Worm (Caenorhabditis elegans) whole organism, L1 larva: ENCODE data around the gene bbs-2.

Source experiments
- C16A3.4 ChIP-seq: fragments of 150-350 bp; optimal IDR thresholded peaks from 2 replicates; lab custom pipeline; 2014; ENCODE audit warnings: missing biosample characterization, missing genetic modification characterization
- aly-2 ChIP-seq: fragments of 150-350 bp; optimal IDR thresholded peaks from 2 replicates; lab custom pipeline; 2014; ENCODE audit warnings: missing biosample characterization, missing genetic modification characterization
- blmp-1 ChIP-seq: fragments of 150-350 bp; optimal IDR thresholded peaks from 2 replicates; lab custom pipeline; 2014; ENCODE audit warnings: missing biosample characterization, missing genetic modification characterization
- ceh-63 ChIP-seq: fragments of 200-800 bp; sonication (Bioruptor generic); optimal IDR thresholded peaks from 2 replicates; lab custom pipeline; 2018; ENCODE audit warnings: mild to moderate bottlenecking, missing genetic modification characterization, missing compliant biosample characterization
- ceh-88 ChIP-seq: fragments of 200-800 bp; sonication (Bioruptor generic); IDR thresholded peaks from 2 replicates; pipeline ENCODE4 v1.3.6; 2022; ENCODE audit warnings: missing genetic modification characterization, missing compliant biosample characterization
- ceh-90 ChIP-seq: sonication (generic microtip); optimal IDR thresholded peaks from 2 replicates; lab custom pipeline; 2016; ENCODE audit warnings: missing genetic modification characterization, missing compliant biosample characterization
- ces-1 ChIP-seq: fragments of 150-350 bp; optimal IDR thresholded peaks from 2 replicates; lab custom pipeline; 2014; ENCODE audit warnings: missing biosample characterization, missing genetic modification reagents, missing genetic modification characterization
- dsc-1 ChIP-seq: sonication (generic microtip); optimal IDR thresholded peaks from 2 replicates; lab custom pipeline; 2016; ENCODE audit warnings: mild to moderate bottlenecking, missing genetic modification characterization, missing compliant biosample characterization
- efl-1 ChIP-seq, 4 experiments: fragments of 150-350 bp; optimal IDR thresholded peaks in 3 of 4; peaks in 1 of 4; 1 replicate in 1 of 4; 2 replicates in 3 of 4; lab custom pipeline; 2014; ENCODE audit warnings: missing biosample characterization in 2 of 4, missing genetic modification characterization in 2 of 4, missing genetic modification reagents in 2 of 4
- egl-13 ChIP-seq: sonication (generic microtip); optimal IDR thresholded peaks from 2 replicates; lab custom pipeline; 2016; ENCODE audit warnings: missing genotype, missing genetic modification reagents, missing genetic modification characterization, missing compliant biosample characterization
- elt-2 ChIP-seq: sonication (generic microtip); optimal IDR thresholded peaks from 2 replicates; lab custom pipeline; 2016; ENCODE audit warnings: missing genetic modification characterization, mild to moderate bottlenecking, inconsistent platforms, missing compliant biosample characterization, missing genetic modification reagents
- elt-3 ChIP-seq, 6 experiments: fragments of 150-350 bp in 1 of 6; sonication (generic microtip); optimal IDR thresholded peaks; 2 replicates each; lab custom pipeline; 2017 to 2018; ENCODE audit warnings: missing biosample characterization in 6 of 6, missing genetic modification characterization in 6 of 6, inconsistent platforms in 1 of 6
- fkh-8 ChIP-seq: sonication (generic microtip); optimal IDR thresholded peaks from 2 replicates; lab custom pipeline; 2016; ENCODE audit warnings: mild to moderate bottlenecking, missing genetic modification characterization, missing compliant biosample characterization
- hlh-17 ChIP-seq: fragments of 200-800 bp; sonication (Bioruptor generic); optimal IDR thresholded peaks from 2 replicates; lab custom pipeline; 2018; ENCODE audit warnings: missing genetic modification characterization, mild to moderate bottlenecking, missing compliant biosample characterization, moderate library complexity, borderline replicate concordance
- hlh-4 ChIP-seq: sonication (generic microtip); optimal IDR thresholded peaks from 2 replicates; lab custom pipeline; 2016; ENCODE audit warnings: mild to moderate bottlenecking, missing genetic modification characterization, missing compliant biosample characterization
- lin-13 ChIP-seq: fragments of 150-350 bp; optimal IDR thresholded peaks from 2 replicates; lab custom pipeline; 2014; ENCODE audit warnings: missing biosample characterization, missing genetic modification reagents, missing genetic modification characterization
- lin-14 ChIP-seq: fragments of 200-800 bp; sonication (Bioruptor generic); optimal IDR thresholded peaks from 2 replicates; lab custom pipeline; 2018; ENCODE audit warnings: mild to moderate bottlenecking, missing genetic modification characterization, moderate library complexity, missing compliant biosample characterization
- lin-15B ChIP-seq: fragments of 150-350 bp; sonication (generic microtip); optimal IDR thresholded peaks from 3 replicates; lab custom pipeline; 2014; ENCODE audit warnings: missing biosample characterization, missing genetic modification characterization
- lin-35 ChIP-seq, 2 experiments: fragments of 150-350 bp; optimal IDR thresholded peaks; 2 replicates each; lab custom pipeline; 2014; ENCODE audit warnings: missing biosample characterization in 2 of 2, missing genetic modification characterization in 2 of 2, missing genetic modification reagents in 2 of 2
- lin-39 ChIP-seq: fragments of 150-350 bp; optimal IDR thresholded peaks from 2 replicates; lab custom pipeline; 2014; ENCODE audit warnings: missing biosample characterization, missing genetic modification reagents, missing genetic modification characterization
- lsy-2 ChIP-seq, 2 experiments: fragments of 150-350 bp; optimal IDR thresholded peaks; 2 replicates each; lab custom pipeline; 2014; ENCODE audit warnings: missing biosample characterization in 2 of 2, missing genetic modification characterization in 2 of 2
- mdl-1 ChIP-seq, 2 experiments: fragments of 150-350 bp; optimal IDR thresholded peaks; 2 replicates each; lab custom pipeline; 2014 to 2017; ENCODE audit warnings: missing biosample characterization in 2 of 2, missing genetic modification characterization in 2 of 2, inconsistent platforms in 1 of 2
- mep-1 ChIP-seq: fragments of 150-350 bp; optimal IDR thresholded peaks from 2 replicates; lab custom pipeline; 2014; ENCODE audit warnings: missing biosample characterization, missing genetic modification characterization
- nhr-28 ChIP-seq: fragments of 150-350 bp; optimal IDR thresholded peaks from 2 replicates; lab custom pipeline; 2014; ENCODE audit warnings: missing biosample characterization, missing genetic modification characterization
- nhr-47 ChIP-seq: sonication (generic microtip); optimal IDR thresholded peaks from 2 replicates; lab custom pipeline; 2016; ENCODE audit warnings: mild to moderate bottlenecking, missing genetic modification characterization, moderate library complexity, missing compliant biosample characterization
- nhr-71 ChIP-seq: sonication (generic microtip); optimal IDR thresholded peaks from 2 replicates; lab custom pipeline; 2016; ENCODE audit warnings: mild to moderate bottlenecking, missing genetic modification characterization, moderate library complexity, missing compliant biosample characterization
- nhr-77 ChIP-seq: fragments of 150-350 bp; optimal IDR thresholded peaks from 2 replicates; lab custom pipeline; 2014; ENCODE audit warnings: missing biosample characterization, missing genetic modification characterization
- nhr-84 ChIP-seq: sonication (generic microtip); optimal IDR thresholded peaks from 2 replicates; lab custom pipeline; 2017; ENCODE audit warnings: missing biosample characterization, missing genetic modification characterization
- nhr-85 ChIP-seq: sonication (generic microtip); peaks from one replicate; lab custom pipeline; 2016; ENCODE audit warnings: missing genetic modification characterization, inconsistent platforms, missing compliant biosample characterization
- nhr-90 ChIP-seq: sonication (generic microtip); optimal IDR thresholded peaks from 2 replicates; lab custom pipeline; 2016; ENCODE audit warnings: mild to moderate bottlenecking, missing genetic modification characterization, missing compliant biosample characterization; ENCODE audit not compliant: poor library complexity
- pqm-1 ChIP-seq: sonication (generic microtip); optimal IDR thresholded peaks from 3 replicates; lab custom pipeline; 2017; ENCODE audit warnings: missing biosample characterization, missing genetic modification characterization
- rnt-1 ChIP-seq: sonication (generic microtip); optimal IDR thresholded peaks from 2 replicates; lab custom pipeline; 2016; ENCODE audit warnings: mild to moderate bottlenecking, missing genetic modification characterization, moderate library complexity, missing compliant biosample characterization
- skn-1 ChIP-seq: fragments of 150-350 bp; optimal IDR thresholded peaks from 2 replicates; lab custom pipeline; 2014; ENCODE audit warnings: missing biosample characterization, missing genetic modification characterization
- snpc-4 ChIP-seq: fragments of 150-350 bp; optimal IDR thresholded peaks from 2 replicates; lab custom pipeline; 2014; ENCODE audit warnings: missing biosample characterization, missing genetic modification characterization
- snu-23 ChIP-seq: sonication (generic microtip); optimal IDR thresholded peaks from 2 replicates; lab custom pipeline; 2016; ENCODE audit warnings: missing genetic modification characterization, missing compliant biosample characterization
- sox-4 ChIP-seq: sonication (generic microtip); optimal IDR thresholded peaks from 2 replicates; lab custom pipeline; 2016; ENCODE audit warnings: missing genetic modification characterization, missing compliant biosample characterization
- swsn-7 ChIP-seq: sonication (generic microtip); optimal IDR thresholded peaks from 2 replicates; lab custom pipeline; 2016; ENCODE audit warnings: missing genetic modification characterization, missing compliant biosample characterization
- tbx-2 ChIP-seq: sonication (generic microtip); optimal IDR thresholded peaks from 2 replicates; lab custom pipeline; 2016; ENCODE audit warnings: missing genetic modification characterization, missing compliant biosample characterization
- tlp-1 ChIP-seq: fragments of 150-350 bp; optimal IDR thresholded peaks from 2 replicates; lab custom pipeline; 2014; ENCODE audit warnings: missing biosample characterization, missing genetic modification characterization
- unc-98 ChIP-seq: fragments of 200-800 bp; sonication (Bioruptor generic); IDR thresholded peaks from 2 replicates; pipeline ENCODE4 v1.3.6; 2022; ENCODE audit warnings: missing genetic modification characterization, missing compliant biosample characterization
- vab-15 ChIP-seq: sonication (generic microtip); optimal IDR thresholded peaks from 2 replicates; lab custom pipeline; 2017; ENCODE audit warnings: missing genotype, mild to moderate bottlenecking, missing genetic modification characterization, missing compliant biosample characterization
- xbp-1 ChIP-seq: sonication (generic microtip); optimal IDR thresholded peaks from 2 replicates; lab custom pipeline; 2016; ENCODE audit warnings: missing genetic modification characterization, missing compliant biosample characterization

The bbs-2 gene

DNA sequence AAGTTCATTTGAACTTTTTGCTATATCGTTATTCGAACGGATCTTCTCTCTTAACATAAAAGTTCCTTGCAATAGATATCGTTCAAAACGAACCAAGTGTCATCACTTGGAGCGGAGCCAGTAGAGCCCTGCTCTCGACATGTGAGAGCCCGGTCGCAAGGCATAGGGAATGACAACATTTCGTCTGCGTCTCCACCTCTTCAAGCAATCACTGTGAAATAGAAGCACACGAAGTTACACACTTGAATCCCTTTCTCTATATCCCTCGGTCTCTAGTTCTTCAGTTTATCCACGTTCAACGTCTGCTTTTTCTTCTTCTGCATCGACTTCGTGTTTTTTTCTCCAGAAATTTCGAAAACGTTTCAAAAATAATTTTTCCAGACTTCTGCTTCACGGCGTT is 30.5 kb upstream of the bbs-2 start, which contains the start of gene C49H3.6 (continued):
- TF ChIP-seq snpc-4 (tag; lab: Kevin White, UChicago) (no peak), tlp-1 (tag; lab: Kevin White, UChicago) (no peak), swsn-7 (peak; percentile 40), blmp-1 (no peak), lin-13 (GFP tag; lab: Kevin White, UChicago) (no peak), egl-13 (tag; lab: Kevin White, UChicago) (no peak), elt-2 (no peak), aly-2 (tag; lab: Kevin White, UChicago) (no peak), mep-1 (peak; percentile 38), dsc-1 (tag; lab: Kevin White, UChicago) (peak; percentile 23), C16A3.4 (tag; lab: Kevin White, UChicago) (no peak), elt-3 (tag; optimal IDR thresholded peaks at IDR 0.05; lab: Kevin White, UChicago) (no peak), ceh-90 (no peak), skn-1 (no peak), pqm-1 (tag; lab: Kevin White, UChicago) (no peak), lin-15B (no peak), tbx-2 (tag; lab: Kevin White, UChicago) (peak; percentile 6), lin-39 (tag; lab: Kevin White, UChicago) (no peak), ceh-88 (GFP tag; lab: Robert Waterston, UW) (0 out of 2 replicates have a peak, but pooled peaks have one; percentile 24), nhr-84 (tag; lab: Kevin White, UChicago) (no peak), lin-14 (GFP tag; lab: Kevin White, UChicago) (peak; percentile 79), nhr-90 (tag; lab: Kevin White, UChicago) (no peak), snu-23 (GFP tag; lab: Kevin White, UChicago) (peak; percentile 47), lsy-2 (tag; optimal IDR thresholded peaks at IDR 0.05; lab: Kevin White, UChicago) (peak in 1 of 2 experiments; percentile 72), efl-1 (optimal IDR thresholded peaks at IDR 0.05; lab: Kevin White, UChicago) (peak; percentile 24 to 26), efl-1 (GFP tag; optimal IDR thresholded peaks at IDR 0.05 in 1 of 2; lab: Kevin White, UChicago) (no peak), nhr-77 (no peak), ceh-63 (GFP tag; lab: Kevin White, UChicago) (no peak), rnt-1 (peak; percentile 42), unc-98 (GFP tag; lab: Robert Waterston, UW) (no peak), ces-1 (GFP tag; lab: Kevin White, UChicago) (no peak), xbp-1 (tag; lab: Kevin White, UChicago) (peak; percentile 5)

DNA sequence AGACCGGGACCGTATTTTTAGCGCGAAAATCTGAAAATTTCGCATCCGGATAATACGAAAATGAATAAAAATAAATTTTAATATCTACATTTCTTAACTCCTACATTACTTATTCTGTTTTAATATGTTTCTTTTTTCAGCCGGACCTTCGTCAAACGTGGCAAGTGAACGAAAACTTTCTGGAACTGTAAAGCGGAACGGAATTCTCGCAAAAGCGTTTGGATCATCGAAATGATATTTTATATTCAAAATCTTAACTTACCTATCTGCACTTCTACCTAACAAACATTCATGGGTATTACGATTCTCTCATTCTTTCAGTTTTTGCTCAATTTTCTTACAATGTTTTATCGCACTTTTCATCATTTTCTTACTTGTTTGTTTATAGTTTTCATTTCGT is 27.2 kb upstream of the bbs-2 start:
- TF ChIP-seq hlh-17 (no peak), sox-4 (tag; lab: Kevin White, UChicago) (no peak), efl-1 (optimal IDR thresholded peaks at IDR 0.05; lab: Kevin White, UChicago) (no peak), efl-1 (GFP tag; optimal IDR thresholded peaks at IDR 0.05 in 1 of 2; lab: Kevin White, UChicago) (peak in 1 of 2 experiments; percentile 91)
- TF ChIP-seq, all 84 proteins: peak for 1

DNA sequence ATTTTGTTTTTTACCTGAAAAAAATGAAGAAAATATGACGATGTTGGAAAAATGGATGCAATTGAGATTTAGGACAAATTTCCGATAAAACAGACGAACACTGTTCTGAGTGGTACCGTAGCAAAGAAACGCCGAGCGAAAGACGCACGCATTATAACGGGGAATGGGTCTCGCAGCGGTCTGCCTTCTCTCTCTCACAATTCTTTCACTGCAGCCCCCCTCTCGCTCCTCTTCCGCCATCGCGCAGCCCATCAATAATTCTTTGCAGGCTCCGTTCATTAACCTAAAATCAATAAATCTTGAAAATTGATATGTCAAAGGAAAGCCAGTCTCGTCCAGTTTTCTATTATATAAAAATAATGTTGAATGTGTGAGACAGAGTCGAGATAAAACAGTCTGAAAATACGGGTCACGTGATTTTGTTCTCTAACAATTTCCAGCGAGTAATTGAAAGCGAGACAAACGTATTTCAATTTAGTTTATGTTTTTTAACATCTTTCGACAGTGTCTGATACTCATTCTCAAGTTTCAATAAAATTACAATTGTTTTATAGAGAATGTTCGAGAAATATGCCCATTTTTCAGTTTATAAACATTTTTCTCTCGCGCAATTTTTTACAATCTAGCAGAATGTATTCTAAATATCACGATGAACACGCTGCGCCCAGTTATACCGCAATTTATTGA is 24.2 kb upstream of the bbs-2 start:
- TF ChIP-seq lsy-2 (tag; optimal IDR thresholded peaks at IDR 0.05; lab: Kevin White, UChicago), result peak; percentile 18 to 51
- TF ChIP-seq egl-13 (tag; lab: Kevin White, UChicago), result peak; percentile 41
- TF ChIP-seq lin-35 (GFP tag; optimal IDR thresholded peaks at IDR 0.05; lab: Kevin White, UChicago), result peak; percentile 3 to 23
- peak; percentile 34 for TF ChIP-seq nhr-47
- peak in 1 of 2 experiments; percentile 13 for TF ChIP-seq mdl-1 (tag; optimal IDR thresholded peaks at IDR 0.05; lab: Kevin White, UChicago)
- TF ChIP-seq nhr-28 (tag; lab: Kevin White, UChicago), result no peak
- TF ChIP-seq fkh-8, result no peak
- no peak for TF ChIP-seq hlh-4 (tag; lab: Kevin White, UChicago)
- peak; percentile 38 for TF ChIP-seq nhr-71
- TF ChIP-seq nhr-85 (tag; lab: Kevin White, UChicago), result no peak
- peak; percentile 53 for TF ChIP-seq mep-1
- TF ChIP-seq unc-98 (GFP tag; lab: Robert Waterston, UW), result no peak
- TF ChIP-seq vab-15 (tag; lab: Kevin White, UChicago), result no peak
- peak; percentile 49 for TF ChIP-seq lin-14 (GFP tag; lab: Kevin White, UChicago)
- TF ChIP-seq snu-23 (GFP tag; lab: Kevin White, UChicago), result peak; percentile 37
- peak; percentile 20 for TF ChIP-seq swsn-7
- TF ChIP-seq efl-1 (optimal IDR thresholded peaks at IDR 0.05; lab: Kevin White, UChicago), result peak in 1 of 2 experiments; percentile 32
- peak; percentile 9 to 92 for TF ChIP-seq efl-1 (GFP tag; optimal IDR thresholded peaks at IDR 0.05 in 1 of 2; lab: Kevin White, UChicago)
- TF ChIP-seq tbx-2 (tag; lab: Kevin White, UChicago), result peak; percentile 3
